Worm (Caenorhabditis elegans): ENCODE results near the gene vps-33.1.

The vps-33.1 gene

DNA sequence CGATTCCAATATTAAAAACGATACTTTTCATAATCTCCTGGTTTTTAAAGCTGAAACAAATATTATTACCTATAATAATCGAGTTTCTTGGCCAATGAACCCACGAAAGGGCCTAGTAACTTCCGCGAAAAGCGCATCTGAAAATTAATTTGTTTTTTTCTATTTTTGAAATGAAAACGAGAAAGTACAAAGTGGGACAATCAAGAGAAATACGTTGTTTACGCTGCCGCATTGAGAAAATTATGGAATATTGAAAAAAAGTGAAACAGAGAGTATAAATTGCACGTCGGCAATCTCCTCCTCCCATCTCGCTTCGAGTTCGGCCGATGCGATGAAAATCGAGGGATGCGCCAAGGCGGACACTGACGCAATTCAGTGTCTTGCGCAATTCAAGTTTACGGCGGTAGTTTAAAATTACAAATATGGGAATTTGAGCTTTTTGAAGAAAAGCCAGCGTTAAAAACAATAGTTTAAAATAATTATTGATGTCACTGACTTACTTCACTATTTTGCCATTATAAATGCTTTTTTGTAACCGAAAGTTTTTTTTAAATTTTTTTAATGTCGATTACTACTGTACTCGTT is 40.6 kb downstream of the vps-33.1 start, which contains the start of gene pdhk-2 (continued):
- TF ChIP-seq sox-4 (tag; optimal IDR thresholded peaks at IDR 0.05): peak; percentile 74
- TF ChIP-seq ceh-34 (tag; optimal IDR thresholded peaks at IDR 0.05): peak; percentile 84
- TF ChIP-seq unc-86 (tag; optimal IDR thresholded peaks at IDR 0.05): peak; percentile 64
- TF ChIP-seq fkh-6 (tag; optimal IDR thresholded peaks at IDR 0.05): peak; percentile 64
- no peak for TF ChIP-seq ceh-22 (tag; optimal IDR thresholded peaks at IDR 0.05)
- no peak for TF ChIP-seq pag-3 (tag; optimal IDR thresholded peaks at IDR 0.05; ENCODE audit: borderline replicate concordance)
- TF ChIP-seq elt-4 (tag; optimal IDR thresholded peaks at IDR 0.05): no peak
- peak; percentile 1 for TF ChIP-seq K02D7.2 (tag; optimal IDR thresholded peaks at IDR 0.05)
- peak; percentile 40 for TF ChIP-seq T23F11.4 (GFP tag; optimal IDR thresholded peaks at IDR 0.05)
- peak; percentile 43 for TF ChIP-seq C38D4.7 (GFP tag; optimal IDR thresholded peaks at IDR 0.05)
- TF ChIP-seq ceh-6 (GFP tag; optimal IDR thresholded peaks at IDR 0.05): peak; percentile 73
- TF ChIP-seq dmd-4 (tag; optimal IDR thresholded peaks at IDR 0.05; ENCODE audit: borderline replicate concordance): peak; percentile 24
- TF ChIP-seq zip-5 (tag; optimal IDR thresholded peaks at IDR 0.05): no peak
- peak; percentile 52 for TF ChIP-seq che-1 (tag; optimal IDR thresholded peaks at IDR 0.05)
- peak; percentile 73 for TF ChIP-seq F13H6.1 (tag; optimal IDR thresholded peaks at IDR 0.05)
- no peak for TF ChIP-seq pros-1 (tag; optimal IDR thresholded peaks at IDR 0.05)
- TF ChIP-seq K09A11.1 (tag; optimal IDR thresholded peaks at IDR 0.05; ENCODE audit: insufficient read depth): peak; percentile 67
- peak; percentile 24 for TF ChIP-seq tbx-7 (tag; optimal IDR thresholded peaks at IDR 0.05)
- peak; percentile 82 for TF ChIP-seq ceh-18 (tag; optimal IDR thresholded peaks at IDR 0.05)
- TF ChIP-seq unc-3 (GFP tag; conservative IDR thresholded peaks at IDR 0.05): peak; percentile 45; the same call in 1 of the 2 replicates
- TF ChIP-seq unc-3 (tag; optimal IDR thresholded peaks at IDR 0.05): peak; percentile 40
- peak; percentile 83 for TF ChIP-seq tbx-2 (tag; optimal IDR thresholded peaks at IDR 0.05)
- TF ChIP-seq sdc-2 (tag; optimal IDR thresholded peaks at IDR 0.05): peak; percentile 45
- TF ChIP-seq pha-2 (tag; optimal IDR thresholded peaks at IDR 0.05): peak; percentile 64
- TF ChIP-seq odd-2 (tag; optimal IDR thresholded peaks at IDR 0.05): no peak
- TF ChIP-seq ceh-30 (tag; optimal IDR thresholded peaks at IDR 0.05): peak; percentile 55
- peak; percentile 55 for TF ChIP-seq ceh-48 (tag; optimal IDR thresholded peaks at IDR 0.05)
- no peak for TF ChIP-seq ceh-9 (tag; optimal IDR thresholded peaks at IDR 0.05)
- no peak for TF ChIP-seq lim-6 (tag; optimal IDR thresholded peaks at IDR 0.05)
- peak; percentile 58 for TF ChIP-seq ceh-2 (tag; optimal IDR thresholded peaks at IDR 0.05)
- no peak for TF ChIP-seq sox-2 (GFP tag; IDR thresholded peaks at IDR 0.05)
- peak; percentile 66 for TF ChIP-seq rnt-1 (tag; optimal IDR thresholded peaks at IDR 0.05)
- TF ChIP-seq unc-42 (tag; optimal IDR thresholded peaks at IDR 0.05): peak; percentile 90
- no peak for TF ChIP-seq fkh-10 (GFP tag; optimal IDR thresholded peaks at IDR 0.05)
- TF ChIP-seq gmeb-2 (tag; optimal IDR thresholded peaks at IDR 0.05): peak; percentile 63
- peak; percentile 46 for TF ChIP-seq ref-2 (tag; optimal IDR thresholded peaks at IDR 0.05)
- peak; percentile 81 for TF ChIP-seq dve-1 (tag; optimal IDR thresholded peaks at IDR 0.05)
- peak; percentile 24 for TF ChIP-seq nhr-232 (tag; optimal IDR thresholded peaks at IDR 0.05)

DNA sequence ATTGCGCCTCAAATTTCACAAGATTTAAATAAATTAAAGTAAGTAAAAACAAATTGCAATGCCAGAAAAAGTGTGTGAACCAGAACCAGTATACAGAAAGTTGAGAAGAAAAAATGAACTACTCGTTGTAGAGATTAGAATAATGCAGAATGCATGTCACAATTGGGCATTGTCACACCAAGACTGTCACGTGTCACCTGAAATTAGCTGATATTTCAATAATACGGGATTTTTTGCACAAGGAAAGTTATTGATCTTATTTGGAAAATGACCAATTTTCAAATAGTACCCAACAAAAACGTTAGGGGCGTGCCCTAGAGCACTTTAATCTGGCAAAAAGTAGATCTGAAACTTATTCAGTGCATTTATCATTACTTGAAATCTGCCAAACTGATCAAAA is 41.2 kb downstream of the vps-33.1 start:
- TF ChIP-seq ttx-3 (tag; optimal IDR thresholded peaks at IDR 0.05) (no peak), zip-5 (tag; optimal IDR thresholded peaks at IDR 0.05) (no peak), lin-11 (tag; optimal IDR thresholded peaks at IDR 0.05) (no peak), ceh-2 (tag; optimal IDR thresholded peaks at IDR 0.05) (no peak)

DNA sequence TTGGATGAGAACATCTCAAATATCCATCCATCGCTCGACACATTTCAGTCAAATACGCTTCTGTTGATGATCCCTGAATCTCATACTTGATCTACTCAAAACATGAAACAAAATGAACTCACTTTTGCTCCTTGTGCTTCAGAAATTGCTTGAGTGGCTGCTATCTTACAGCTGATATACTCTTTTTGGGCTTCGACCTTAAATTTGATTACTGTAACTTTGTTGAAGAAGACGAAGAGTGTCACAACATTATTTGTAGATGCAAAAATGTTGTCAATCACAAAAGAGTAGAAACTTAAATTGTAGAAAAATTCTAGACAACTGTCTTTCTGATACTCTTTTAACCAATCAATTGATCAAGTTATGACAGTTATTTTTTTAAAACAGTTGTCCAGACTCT is 41.9 kb downstream of the vps-33.1 start:
- no peak for TF ChIP-seq ceh-22 (tag; optimal IDR thresholded peaks at IDR 0.05)
- no peak for TF ChIP-seq pha-2 (tag; optimal IDR thresholded peaks at IDR 0.05)
- TF ChIP-seq fax-1 (tag; optimal IDR thresholded peaks at IDR 0.05): no peak
- TF ChIP-seq ceh-48 (tag; optimal IDR thresholded peaks at IDR 0.05): no peak
- no peak for TF ChIP-seq pat-9 (tag; optimal IDR thresholded peaks at IDR 0.05)
- TF ChIP-seq hlh-13 (GFP tag; optimal IDR thresholded peaks at IDR 0.05): no peak
- no peak for TF ChIP-seq unc-3 (GFP tag; conservative IDR thresholded peaks at IDR 0.05)
- no peak for TF ChIP-seq unc-3 (tag; optimal IDR thresholded peaks at IDR 0.05)
- TF ChIP-seq hlh-8 (tag; optimal IDR thresholded peaks at IDR 0.05): no peak
- no peak for TF ChIP-seq sox-4 (tag; optimal IDR thresholded peaks at IDR 0.05)
- TF ChIP-seq nhr-232 (tag; optimal IDR thresholded peaks at IDR 0.05): no peak
- TF ChIP-seq nhr-11 (tag; optimal IDR thresholded peaks at IDR 0.05): no peak
- no peak for TF ChIP-seq fkh-10 (GFP tag; optimal IDR thresholded peaks at IDR 0.05)
- TF ChIP-seq npax-4 (tag; optimal IDR thresholded peaks at IDR 0.05): no peak
- no peak for TF ChIP-seq ceh-30 (tag; optimal IDR thresholded peaks at IDR 0.05)
- no peak for TF ChIP-seq K02D7.2 (tag; optimal IDR thresholded peaks at IDR 0.05)
- no peak for TF ChIP-seq ceh-14 (tag; optimal IDR thresholded peaks at IDR 0.05)

Data from whole organism, late embryonic.